Fruit fly (Drosophila melanogaster) whole organism, embryonic: ENCODE data around the gene RIOK2.

Experiments
- Bgb ChIP-seq: fragments of 200-800 bp; sonication (Bioruptor generic); IDR thresholded peaks from 2 replicates; pipeline ENCODE4 v1.3.6; 2022; ENCODE audit warnings: missing biosample characterization, missing genetic modification characterization; ENCODE audit not compliant: partially characterized antibody
- Blimp-1 ChIP-seq: fragments of 200-800 bp; sonication (Bioruptor generic); optimal IDR thresholded peaks from 3 replicates; lab custom pipeline; 2018; ENCODE audit warnings: missing biosample characterization, missing genetic modification characterization, mild to moderate bottlenecking, moderate library complexity, missing genetic modification reagents
- CG10321 ChIP-seq: fragments of 200-800 bp; sonication (Bioruptor generic); IDR thresholded peaks from 2 replicates; pipeline ENCODE4 v1.3.6; 2022; ENCODE audit warnings: missing biosample characterization, missing genetic modification characterization
- CG11085 ChIP-seq: fragments of 200-800 bp; sonication (Bioruptor generic); IDR thresholded peaks from 2 replicates; pipeline ENCODE4 v1.3.6; 2022; ENCODE audit warnings: missing biosample characterization, missing genetic modification characterization
- CG12155 ChIP-seq: fragments of 200-800 bp; sonication (Bioruptor generic); optimal IDR thresholded peaks from 3 replicates; lab custom pipeline; 2016; ENCODE audit warnings: missing biosample characterization, missing genetic modification characterization
- CG13123 ChIP-seq: fragments of 200-800 bp; sonication (Bioruptor generic); optimal IDR thresholded peaks from 2 replicates; lab custom pipeline; 2016; ENCODE audit warnings: missing biosample characterization, missing genetic modification characterization
- CG14667 ChIP-seq: fragments of 200-800 bp; sonication (Bioruptor generic); IDR thresholded peaks from 2 replicates; pipeline ENCODE4 v1.3.6; 2022; ENCODE audit warnings: missing biosample characterization, missing genetic modification characterization
- CG15696 ChIP-seq: fragments of 200-800 bp; sonication (Bioruptor generic); optimal IDR thresholded peaks from 2 replicates; lab custom pipeline; 2019; ENCODE audit warnings: missing biosample characterization, mild to moderate bottlenecking, missing genetic modification characterization, moderate library complexity
- CG16863 ChIP-seq: fragments of 200-800 bp; sonication (Bioruptor generic); optimal IDR thresholded peaks from 3 replicates; lab custom pipeline; 2016; ENCODE audit warnings: missing biosample characterization, missing genetic modification characterization
- CG17359 ChIP-seq: fragments of 200-800 bp; sonication (Bioruptor generic); optimal IDR thresholded peaks from 3 replicates; lab custom pipeline; 2018; ENCODE audit warnings: missing biosample characterization, mild to moderate bottlenecking, missing genetic modification characterization, moderate library complexity
- CG17568 ChIP-seq: fragments of 200-800 bp; sonication (Bioruptor generic); optimal IDR thresholded peaks from 2 replicates; lab custom pipeline; 2018; ENCODE audit warnings: missing biosample characterization, mild to moderate bottlenecking, missing genetic modification characterization, moderate library complexity
- CG17829 ChIP-seq: fragments of 200-800 bp; optimal IDR thresholded peaks from 2 replicates; lab custom pipeline; 2019; ENCODE audit warnings: missing biosample characterization, mild to moderate bottlenecking, missing genetic modification characterization, moderate library complexity
- CG2712 ChIP-seq: fragments of 200-800 bp; optimal IDR thresholded peaks from 3 replicates; lab custom pipeline; 2019; ENCODE audit warnings: missing biosample characterization, mild to moderate bottlenecking, missing genetic modification characterization, moderate library complexity
- CG31365 ChIP-seq: fragments of 200-800 bp; sonication (Bioruptor generic); optimal IDR thresholded peaks from 2 replicates; lab custom pipeline; 2018; ENCODE audit warnings: missing biosample characterization, mild to moderate bottlenecking, missing genetic modification characterization
- CG3163 ChIP-seq: fragments of 200-800 bp; sonication (Bioruptor generic); optimal IDR thresholded peaks from 3 replicates; lab custom pipeline; 2016; ENCODE audit warnings: missing biosample characterization, missing genetic modification characterization
- CG42726 ChIP-seq: fragments of 200-800 bp; sonication (Bioruptor generic); IDR thresholded peaks from 2 replicates; pipeline ENCODE4 v1.3.6; 2022; ENCODE audit warnings: missing biosample characterization, missing genetic modification characterization; ENCODE audit not compliant: partially characterized antibody
- CG4282 ChIP-seq: fragments of 200-800 bp; sonication (Bioruptor generic); optimal IDR thresholded peaks from 2 replicates; lab custom pipeline; 2016; ENCODE audit warnings: missing biosample characterization, missing genetic modification characterization
- CG6272 ChIP-seq: fragments of 200-800 bp; sonication (Bioruptor generic); IDR thresholded peaks from 2 replicates; pipeline ENCODE4 v1.3.6; 2022; ENCODE audit warnings: missing biosample characterization, missing genetic modification characterization
- CG6854 ChIP-seq: fragments of 200-800 bp; sonication (Bioruptor generic); optimal IDR thresholded peaks from 3 replicates; lab custom pipeline; 2017; ENCODE audit warnings: missing biosample characterization, mild to moderate bottlenecking, missing genetic modification characterization
- CG7745 ChIP-seq: fragments of 200-800 bp; sonication (Bioruptor generic); optimal IDR thresholded peaks from 2 replicates; lab custom pipeline; 2018; ENCODE audit warnings: missing biosample characterization, mild to moderate bottlenecking, missing genetic modification characterization, moderate library complexity
- CG9215 ChIP-seq: fragments of 200-800 bp; sonication (Bioruptor generic); IDR thresholded peaks from 2 replicates; pipeline ENCODE4 v1.3.6; 2022; ENCODE audit warnings: missing biosample characterization, missing genetic modification characterization
- Chrac-16 ChIP-seq: fragments of 200-800 bp; sonication (Bioruptor generic); optimal IDR thresholded peaks from 3 replicates; lab custom pipeline; 2016; ENCODE audit warnings: missing biosample characterization, missing genetic modification characterization
- CrebB ChIP-seq: fragments of 200-800 bp; sonication (Bioruptor generic); optimal IDR thresholded peaks from 3 replicates; lab custom pipeline; 2018; ENCODE audit warnings: missing biosample characterization, mild to moderate bottlenecking, missing genetic modification characterization
- Dad ChIP-seq: fragments of 200-800 bp; sonication (Bioruptor generic); optimal IDR thresholded peaks from 3 replicates; lab custom pipeline; 2016; ENCODE audit warnings: missing biosample characterization, missing genetic modification characterization
- Drgx ChIP-seq: fragments of 200-800 bp; sonication (Bioruptor generic); IDR thresholded peaks from 2 replicates; pipeline ENCODE4 v1.3.6; 2022; ENCODE audit warnings: missing biosample characterization, missing genetic modification characterization
- E2f1 ChIP-seq: fragments of 200-800 bp; sonication (Bioruptor generic); IDR thresholded peaks from 2 replicates; pipeline ENCODE4 v1.3.6; 2022; ENCODE audit warnings: missing biosample characterization, missing genetic modification characterization
- HmgD ChIP-seq: fragments of 200-800 bp; sonication (Bioruptor generic); optimal IDR thresholded peaks from 3 replicates; lab custom pipeline; 2016; ENCODE audit warnings: missing biosample characterization, missing genetic modification characterization
- MBD-R2 ChIP-seq: fragments of 200-800 bp; sonication (Bioruptor generic); IDR thresholded peaks from 2 replicates; pipeline ENCODE4 v1.3.6; 2022; ENCODE audit warnings: missing biosample characterization, missing genetic modification characterization
- Med ChIP-seq: fragments of 200-800 bp; sonication (Bioruptor generic); peaks from one replicate; lab custom pipeline; 2016; ENCODE audit warnings: missing biosample characterization, missing genetic modification characterization, mild to moderate bottlenecking, inconsistent platforms, moderate library complexity
- NfI ChIP-seq: fragments of 200-800 bp; sonication (Bioruptor generic); optimal IDR thresholded peaks from 3 replicates; lab custom pipeline; 2018; ENCODE audit warnings: missing biosample characterization, mild to moderate bottlenecking, missing genetic modification characterization, moderate library complexity
- Rfx ChIP-seq: fragments of 200-800 bp; sonication (Bioruptor generic); IDR thresholded peaks from 2 replicates; pipeline ENCODE4 v1.3.6; 2022; ENCODE audit warnings: missing biosample characterization, missing genetic modification characterization
- bab2 ChIP-seq: fragments of 200-800 bp; sonication (Bioruptor generic); optimal IDR thresholded peaks from 2 replicates; lab custom pipeline; 2016; ENCODE audit warnings: missing biosample characterization, missing genetic modification characterization
- cad ChIP-seq: fragments of >200 bp; optimal IDR thresholded peaks from 2 replicates; lab custom pipeline; 2017; ENCODE audit warnings: missing biosample characterization, missing genetic modification characterization
- caup ChIP-seq: fragments of 200-800 bp; sonication (Bioruptor generic); optimal IDR thresholded peaks from 3 replicates; lab custom pipeline; 2017; ENCODE audit warnings: missing biosample characterization, mild to moderate bottlenecking, missing genetic modification characterization, moderate library complexity; ENCODE audit not compliant: severe bottlenecking
- chn ChIP-seq: fragments of 200-800 bp; sonication (Bioruptor generic); optimal IDR thresholded peaks from 2 replicates; lab custom pipeline; 2016; ENCODE audit warnings: missing biosample characterization, missing genetic modification characterization
- da ChIP-seq: fragments of 200-800 bp; sonication (Bioruptor generic); optimal IDR thresholded peaks from 2 replicates; lab custom pipeline; 2016; ENCODE audit warnings: missing biosample characterization, missing genetic modification characterization
- dmrt11E ChIP-seq: fragments of 200-800 bp; sonication (Bioruptor generic); optimal IDR thresholded peaks from 3 replicates; lab custom pipeline; 2018; ENCODE audit warnings: missing biosample characterization, mild to moderate bottlenecking, missing genetic modification characterization, moderate library complexity
- emc ChIP-seq: fragments of 200-800 bp; sonication (Bioruptor generic); optimal IDR thresholded peaks from 2 replicates; lab custom pipeline; 2016; ENCODE audit warnings: missing biosample characterization, missing genetic modification characterization
- esg ChIP-seq: fragments of 200-800 bp; sonication (Bioruptor generic); conservative IDR thresholded peaks from 2 replicates; pipeline ENCODE4 v1.3.6; 2022; ENCODE audit warnings: missing biosample characterization, missing genetic modification characterization
- exex ChIP-seq: fragments of 200-800 bp; sonication (Bioruptor generic); optimal IDR thresholded peaks from 4 replicates; lab custom pipeline; 2018; ENCODE audit warnings: missing biosample characterization, mild to moderate bottlenecking, missing genetic modification characterization, moderate library complexity
- gcm2 ChIP-seq: fragments of 200-800 bp; sonication (Bioruptor generic); optimal IDR thresholded peaks from 2 replicates; lab custom pipeline; 2016; ENCODE audit warnings: missing biosample characterization, missing genetic modification characterization
- gfzf ChIP-seq: fragments of 200-800 bp; sonication (Bioruptor generic); optimal IDR thresholded peaks from 2 replicates; lab custom pipeline; 2016; ENCODE audit warnings: missing biosample characterization, mild to moderate bottlenecking, missing genetic modification characterization, moderate library complexity
- kni ChIP-seq: fragments of 200-800 bp; sonication (Bioruptor generic); optimal IDR thresholded peaks from 3 replicates; lab custom pipeline; 2017; ENCODE audit warnings: mild to moderate bottlenecking, missing biosample characterization, missing genetic modification reagents, missing genetic modification characterization
- lab ChIP-seq: fragments of 200-800 bp; sonication (Bioruptor generic); optimal IDR thresholded peaks from 3 replicates; lab custom pipeline; 2017; ENCODE audit warnings: missing biosample characterization, missing genetic modification characterization, mild to moderate bottlenecking, moderate library complexity, missing genetic modification reagents
- p53 ChIP-seq: fragments of 200-800 bp; sonication (Bioruptor generic); optimal IDR thresholded peaks from 2 replicates; lab custom pipeline; 2016; ENCODE audit warnings: missing biosample characterization, missing genetic modification characterization
- pan ChIP-seq, 4 experiments: fragments of >200 bp in 3 of 4; fragments of 200-800 bp in 1 of 4; sonication (Bioruptor generic) in 1 of 4; optimal IDR thresholded peaks in 3 of 4; IDR thresholded peaks in 1 of 4; 2 replicates each; pipeline versions ENCODE4 v1.3.6 to Lab custom; 2017 to 2022; ENCODE audit warnings: missing biosample characterization in 2 of 4, missing genetic modification characterization in 2 of 4, mixed read lengths in 1 of 4
- sima ChIP-seq: fragments of 200-800 bp; sonication (Bioruptor generic); optimal IDR thresholded peaks from 2 replicates; lab custom pipeline; 2016; ENCODE audit warnings: missing biosample characterization, missing genetic modification characterization
- tap ChIP-seq: fragments of 200-800 bp; optimal IDR thresholded peaks from 3 replicates; lab custom pipeline; 2019; ENCODE audit warnings: missing biosample characterization, mild to moderate bottlenecking, missing genetic modification characterization, moderate library complexity
- tgo ChIP-seq: fragments of 200-800 bp; sonication (Bioruptor generic); IDR thresholded peaks from 3 replicates; pipeline ENCODE4 v1.3.6; 2022; ENCODE audit warnings: missing biosample characterization, missing genetic modification characterization
- vvl ChIP-seq: fragments of 200-800 bp; sonication (Bioruptor generic); IDR thresholded peaks from 2 replicates; pipeline ENCODE4 v1.3.6; 2022; ENCODE audit warnings: missing biosample characterization, missing genetic modification characterization
- wor ChIP-seq: fragments of 200-800 bp; sonication (Bioruptor generic); IDR thresholded peaks from 2 replicates; pipeline ENCODE4 v1.3.6; 2022; ENCODE audit warnings: missing biosample characterization, missing genetic modification characterization

Gene RIOK2

dm6 chr3R:25292864-25293284 is 27.2 kb downstream of the RIOK2 start, which contains the start of gene CG31098 (continued):
- TF ChIP-seq E2f1 (no peak), tgo (GFP tag; lab: Robert Waterston, UW) (no peak), CG31365 (tag; lab: Kevin White, UChicago) (no peak), pan (optimal IDR thresholded peaks at IDR 0.05; lab: Kevin White, UChicago) (no peak), pan (GFP tag; optimal IDR thresholded peaks at IDR 0.05 in 1 of 2, IDR thresholded peaks at IDR 0.05 in 1 of 2) (no peak), CG2712 (tag; lab: Kevin White, UChicago) (no peak), CG15696 (no peak), bab2 (GFP tag; lab: Kevin White, UChicago) (no peak), tap (tag; lab: Kevin White, UChicago) (peak; percentile 22), p53 (no peak), CG13123 (GFP tag; lab: Kevin White, UChicago) (no peak), gcm2 (GFP tag; lab: Kevin White, UChicago) (no peak), CG17359 (tag; lab: Kevin White, UChicago) (no peak), caup (GFP tag; lab: Kevin White, UChicago) (peak; percentile 39), cad (GFP tag; lab: Kevin White, UChicago) (no peak), lab (GFP tag; lab: Kevin White, UChicago) (peak; percentile 48), CG9215 (GFP tag; lab: Robert Waterston, UW) (no peak), Bgb (no peak), chn (GFP tag; lab: Kevin White, UChicago) (no peak), Med (no peak), CG14667 (GFP tag; lab: Robert Waterston, UW) (no peak), CG3163 (no peak), CG7745 (tag; lab: Kevin White, UChicago) (no peak), MBD-R2 (GFP tag; lab: Robert Waterston, UW) (no peak), CG11085 (GFP tag; lab: Robert Waterston, UW) (no peak), Drgx (GFP tag; lab: Robert Waterston, UW) (no peak), emc (GFP tag; lab: Kevin White, UChicago) (no peak), NfI (GFP tag; lab: Kevin White, UChicago) (no peak), sima (GFP tag; lab: Kevin White, UChicago) (no peak), CG17568 (GFP tag; lab: Kevin White, UChicago) (peak; percentile 63), CG42726 (GFP tag; lab: Robert Waterston, UW) (no peak), exex (tag; lab: Kevin White, UChicago) (peak; percentile 49), CG6272 (GFP tag; lab: Robert Waterston, UW) (no peak), vvl (GFP tag; lab: Robert Waterston, UW) (no peak), CG12155 (GFP tag; lab: Kevin White, UChicago) (no peak), CrebB (tag; lab: Kevin White, UChicago) (peak; percentile 53), da (no peak), Blimp-1 (no peak), gfzf (GFP tag; lab: Kevin White, UChicago) (no peak), dmrt11E (tag; lab: Kevin White, UChicago) (no peak), CG4282 (GFP tag; lab: Kevin White, UChicago) (no peak), kni (GFP tag; lab: Kevin White, UChicago) (no peak), Chrac-16 (GFP tag; lab: Kevin White, UChicago) (no peak), Rfx (GFP tag; lab: Robert Waterston, UW) (peak; percentile 7; the same call in 1 of the 2 replicates), HmgD (GFP tag; lab: Kevin White, UChicago) (no peak), CG10321 (GFP tag; lab: Robert Waterston, UW) (no peak), CG16863 (no peak), Dad (GFP tag; lab: Kevin White, UChicago) (no peak), CG6854 (GFP tag; lab: Kevin White, UChicago) (peak; percentile 41), esg (no peak), CG17829 (tag; lab: Kevin White, UChicago) (no peak), wor (no peak)
